Worm (Caenorhabditis elegans): ENCODE data around the gene C27F2.6.
"Not testable (repeated sequence)": the region's sequence is repeated elsewhere in the genome, so short reads cannot be mapped to it uniquely, and the experiment has no call there.

The C27F2.6 gene

ce11 chrIII:4980367-4980766 lies at the start of gene C27F2.6:
Gene C27F2.6, minus strand, starts transcription at chrIII:4980467.
- not testable (repeated sequence) for TF ChIP-seq cebp-1 (GFP tag; IDR thresholded peaks at IDR 0.05); cebp-1 (tag; optimal IDR thresholded peaks at IDR 0.05); ceh-40 (GFP tag; IDR thresholded peaks at IDR 0.05); nhr-120 (GFP tag; IDR thresholded peaks at IDR 0.05)

ce11 chrIII:5027219-5027618 lies 47.0 kb upstream of the C27F2.6 start:
- TF ChIP-seq nhr-179 (tag; optimal IDR thresholded peaks at IDR 0.05) (no peak), atf-7 (tag; optimal IDR thresholded peaks at IDR 0.05) (peak; percentile 22), lin-54 (GFP tag; optimal IDR thresholded peaks at IDR 0.05) (no peak), hmg-20 (GFP tag; IDR thresholded peaks at IDR 0.05) (0 out of 2 replicates have a peak, but pooled peaks have one; percentile 14), chd-7 (tag; optimal IDR thresholded peaks at IDR 0.05) (no peak), hmg-1.2 (GFP tag; IDR thresholded peaks at IDR 0.05) (0 out of 2 replicates have a peak, but pooled peaks have one; percentile 3), gei-17 (GFP tag; optimal IDR thresholded peaks at IDR 0.05) (no peak), Y53F4B.3 (GFP tag; IDR thresholded peaks at IDR 0.05) (no peak), somi-1 (GFP tag; optimal IDR thresholded peaks at IDR 0.05) (no peak)

ce11 chrIII:5026366-5026765 lies 46.1 kb upstream of the C27F2.6 start:
- no peak for TF ChIP-seq hrde-1 (tag; optimal IDR thresholded peaks at IDR 0.05; ENCODE audit: borderline replicate concordance)
- TF ChIP-seq F57C9.4 (tag; optimal IDR thresholded peaks at IDR 0.05), result no peak
- no peak for TF ChIP-seq hmg-20 (GFP tag; IDR thresholded peaks at IDR 0.05)
- no peak for TF ChIP-seq cebp-1 (GFP tag; IDR thresholded peaks at IDR 0.05)
- peak; percentile 64 for TF ChIP-seq cebp-1 (tag; optimal IDR thresholded peaks at IDR 0.05)
- TF ChIP-seq D2030.7 (GFP tag; IDR thresholded peaks at IDR 0.05), result no peak
- no peak for TF ChIP-seq ekl-4 (GFP tag; IDR thresholded peaks at IDR 0.05)
- TF ChIP-seq lag-1 (GFP tag; IDR thresholded peaks at IDR 0.05), result no peak
- no peak for TF ChIP-seq lin-54 (GFP tag; optimal IDR thresholded peaks at IDR 0.05)

ce11 chrIII:5025136-5025629 lies 44.9 kb upstream of the C27F2.6 start:
- TF ChIP-seq pha-4 (tag; optimal IDR thresholded peaks at IDR 0.05), result peak; percentile 2
- 0 out of 2 replicates have a peak, but pooled peaks have one; percentile 58 for TF ChIP-seq F39B2.1 (GFP tag; IDR thresholded peaks at IDR 0.05)
- no peak for TF ChIP-seq T26A5.8 (tag; optimal IDR thresholded peaks at IDR 0.05)
- TF ChIP-seq madf-6 (GFP tag; IDR thresholded peaks at IDR 0.05), result no peak; the same call in 1 of the 2 replicates
- TF ChIP-seq ztf-25 (GFP tag; IDR thresholded peaks at IDR 0.05), result no peak
- no peak for TF ChIP-seq C17E4.6 (GFP tag; IDR thresholded peaks at IDR 0.05)
- no peak for TF ChIP-seq madf-3 (GFP tag; IDR thresholded peaks at IDR 0.05)
- TF ChIP-seq zim-3 (tag; optimal IDR thresholded peaks at IDR 0.05), result peak; percentile 35
- peak; percentile 5 for TF ChIP-seq T07F8.4 (tag; optimal IDR thresholded peaks at IDR 0.05)
- no peak for TF ChIP-seq ztf-3 (GFP tag; optimal IDR thresholded peaks at IDR 0.05)
- TF ChIP-seq lin-54 (GFP tag; optimal IDR thresholded peaks at IDR 0.05), result peak; percentile 52
- TF ChIP-seq K11D2.4 (GFP tag; IDR thresholded peaks at IDR 0.05), result peak; percentile 60; the same call in 1 of the 2 replicates
- TF ChIP-seq sptf-2 (GFP tag; optimal IDR thresholded peaks at IDR 0.05), result no peak
- TF ChIP-seq attf-3 (GFP tag; conservative IDR thresholded peaks at IDR 0.05), result peak; percentile 16; the same call in 1 of the 2 replicates
- TF ChIP-seq Y53F4B.3 (GFP tag; IDR thresholded peaks at IDR 0.05), result peak; percentile 53; the same call in 1 of the 2 replicates
- TF ChIP-seq mel-28 (tag; optimal IDR thresholded peaks at IDR 0.05; ENCODE audit: borderline replicate concordance), result peak; percentile 37
- no peak for TF ChIP-seq ets-4 (GFP tag; optimal IDR thresholded peaks at IDR 0.05)
- no peak for TF ChIP-seq unc-62 (GFP tag; optimal IDR thresholded peaks at IDR 0.05)
- TF ChIP-seq rcor-1 (GFP tag; IDR thresholded peaks at IDR 0.05), result peak; percentile 57
- peak; percentile 90 for TF ChIP-seq ama-1 (optimal IDR thresholded peaks at IDR 0.05)
- peak in 1 of 2 experiments; percentile 39 for TF ChIP-seq ama-1 (GFP tag; optimal IDR thresholded peaks at IDR 0.05)
- peak; percentile 84 for TF ChIP-seq Y95B8A.8 (GFP tag; IDR thresholded peaks at IDR 0.05)
- peak; percentile 43 for TF ChIP-seq madf-10 (tag; optimal IDR thresholded peaks at IDR 0.05)
- no peak for TF ChIP-seq efl-1 (GFP tag; optimal IDR thresholded peaks at IDR 0.05)
- TF ChIP-seq ceh-40 (GFP tag; IDR thresholded peaks at IDR 0.05), result 0 out of 2 replicates have a peak, but pooled peaks have one; percentile 16
- TF ChIP-seq hlh-26 (GFP tag; conservative IDR thresholded peaks at IDR 0.05), result no peak
- no peak for TF ChIP-seq mxl-1 (tag; optimal IDR thresholded peaks at IDR 0.05)
- peak; percentile 63 for TF ChIP-seq tbx-9 (tag; optimal IDR thresholded peaks at IDR 0.05; ENCODE audit: borderline replicate concordance)
- TF ChIP-seq let-526 (GFP tag; IDR thresholded peaks at IDR 0.05), result no peak

Data from whole organism, young adult.